Fruit fly (Drosophila melanogaster) Kc167 (cell line): ENCODE measurements around the gene Usp47.

Experiments used
- Sin3A ChIP-seq: fragments of >200 bp; optimal IDR thresholded peaks from 2 replicates; lab custom pipeline; 2018; ENCODE audit warnings: missing external identifiers
- h ChIP-seq: fragments of >200 bp; optimal IDR thresholded peaks from 3 replicates; lab custom pipeline; 2018; ENCODE audit warnings: missing external identifiers
- insv ChIP-seq: fragments of >200 bp; optimal IDR thresholded peaks from 3 replicates; lab custom pipeline; 2018; ENCODE audit warnings: missing external identifiers
- psq ChIP-seq: fragments of >200 bp; optimal IDR thresholded peaks from 2 replicates; lab custom pipeline; 2017; ENCODE audit warnings: missing external identifiers

dm6 chr3L:5768532-5769497 lies 16.0 kb downstream of the Usp47 start, which contains the start of the genes Ppat-Dpck and scny:
- TF ChIP-seq Sin3A (no peak), psq (peak; percentile 65), h (no peak), insv (lab: Kevin White, UChicago) (no peak)
